Worm (Caenorhabditis elegans) whole organism, midembryonic: ENCODE results near the gene W07G1.7.

Source experiments
- T22C8.4 ChIP-seq: fragments of 200-800 bp; sonication (Bioruptor generic); IDR thresholded peaks from 2 replicates; pipeline ENCODE4 v1.3.6; 2022; ENCODE audit warnings: missing genetic modification characterization, missing compliant biosample characterization
- cog-1 ChIP-seq: sonication (generic microtip); optimal IDR thresholded peaks from 2 replicates; lab custom pipeline; 2016; ENCODE audit warnings: missing genetic modification characterization, missing compliant biosample characterization
- flt-1 ChIP-seq: fragments of 200-800 bp; sonication (Bioruptor generic); IDR thresholded peaks from 2 replicates; pipeline ENCODE4 v1.3.6; 2022; ENCODE audit warnings: missing genetic modification characterization, missing compliant biosample characterization
- klf-2 ChIP-seq: fragments of 200-800 bp; sonication (Bioruptor generic); conservative IDR thresholded peaks from 2 replicates; pipeline ENCODE4 v1.3.6; 2022; ENCODE audit warnings: missing genetic modification reagents, missing genetic modification characterization, missing compliant biosample characterization
- med-1 ChIP-seq: sonication (generic microtip); optimal IDR thresholded peaks from 2 replicates; lab custom pipeline; 2017; ENCODE audit warnings: missing genetic modification characterization, mild to moderate bottlenecking, missing compliant biosample characterization, antibody characterized with exemption, missing genetic modification reagents; ENCODE audit not compliant: insufficient read depth
- ref-1 ChIP-seq: fragments of 200-800 bp; sonication (Bioruptor generic); conservative IDR thresholded peaks from 2 replicates; pipeline ENCODE4 v1.3.6; 2022; ENCODE audit warnings: missing genetic modification reagents, missing genetic modification characterization, missing compliant biosample characterization
- tab-1 ChIP-seq: fragments of 200-800 bp; sonication (Bioruptor generic); IDR thresholded peaks from 2 replicates; pipeline ENCODE4 v1.3.6; 2022; ENCODE audit warnings: missing genetic modification characterization, missing compliant biosample characterization
- ztf-23 ChIP-seq: fragments of 200-800 bp; sonication (Bioruptor generic); IDR thresholded peaks from 2 replicates; pipeline ENCODE4 v1.3.6; 2022; ENCODE audit warnings: missing genetic modification reagents, missing genetic modification characterization, missing compliant biosample characterization
- ztf-29 ChIP-seq: fragments of 200-800 bp; sonication (Bioruptor generic); IDR thresholded peaks from 2 replicates; pipeline ENCODE4 v1.3.6; 2022; ENCODE audit warnings: missing genetic modification reagents, missing genetic modification characterization, missing compliant biosample characterization

Gene W07G1.7

ce11 chrII:13951986-13952385, 14.2 kb downstream of the W07G1.7 start:
- TF ChIP-seq T22C8.4 (GFP tag; lab: Robert Waterston, UW): no peak

- TF ChIP-seq med-1 (GFP tag; lab: Kevin White, UChicago) (no peak), T22C8.4 (GFP tag; lab: Robert Waterston, UW) (no peak), ref-1 (GFP tag; lab: Robert Waterston, UW) (no peak), flt-1 (GFP tag; lab: Robert Waterston, UW) (no peak), cog-1 (tag; lab: Kevin White, UChicago) (no peak), tab-1 (GFP tag; lab: Robert Waterston, UW) (no peak), ztf-29 (GFP tag; lab: Robert Waterston, UW) (no peak), klf-2 (GFP tag; lab: Robert Waterston, UW) (no peak), ztf-23 (no peak)
Measured at ce11 chrII:13949290-13949689, 16.9 kb downstream of the W07G1.7 start, which contains the start of gene sre-44. sre-44 (plus strand) TSS chrII:13949590.

DNA sequence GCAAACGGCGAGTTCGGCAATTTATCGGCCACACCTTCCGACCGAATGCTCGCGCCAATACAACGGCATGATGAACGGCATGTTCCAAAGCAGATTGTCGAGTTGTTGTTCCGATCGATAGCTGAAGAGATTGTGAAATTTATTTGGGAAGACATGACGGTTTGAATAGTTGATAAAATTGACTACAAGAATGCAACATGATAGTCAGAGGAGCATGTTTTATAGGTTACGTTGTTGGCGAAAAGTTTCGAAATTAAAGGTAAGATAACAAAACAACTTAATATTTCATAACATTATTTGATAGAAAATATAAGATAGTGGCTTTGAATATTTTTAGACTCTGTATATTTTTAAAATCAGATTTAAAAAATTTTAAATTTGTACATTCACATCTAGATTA, 20.6 kb downstream of the W07G1.7 start:
- TF ChIP-seq tab-1 (GFP tag; lab: Robert Waterston, UW) (no peak), med-1 (GFP tag; lab: Kevin White, UChicago) (no peak), flt-1 (GFP tag; lab: Robert Waterston, UW) (no peak)

DNA sequence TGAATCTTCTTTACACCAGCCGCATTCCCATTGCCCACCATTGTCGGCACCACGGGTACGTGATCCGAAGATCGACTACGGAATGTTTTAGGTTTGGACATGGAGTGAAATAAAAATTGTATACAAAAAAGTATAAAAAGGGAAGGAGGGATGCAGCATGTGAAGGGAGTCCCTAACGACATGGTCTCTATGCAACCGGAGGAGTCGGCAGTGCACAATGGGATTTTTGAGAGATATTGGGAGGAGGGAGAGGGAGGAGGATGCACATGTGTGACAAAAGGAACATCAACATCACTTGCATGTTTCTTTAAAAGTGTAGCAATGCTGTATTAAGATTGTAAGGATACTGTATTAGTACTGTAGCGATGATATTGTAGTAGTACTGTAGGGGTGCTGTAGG, 26.6 kb downstream of the W07G1.7 start, which contains the start of gene W07G1.1:
TSS of gene W07G1.1 (minus strand) at position 101 of the 400 bp plus-strand sequence.
- no peak for TF ChIP-seq med-1 (GFP tag; lab: Kevin White, UChicago)
- no peak for TF ChIP-seq flt-1 (GFP tag; lab: Robert Waterston, UW)
- TF ChIP-seq tab-1 (GFP tag; lab: Robert Waterston, UW): no peak
- no peak for TF ChIP-seq cog-1 (tag; lab: Kevin White, UChicago)
- TF ChIP-seq T22C8.4 (GFP tag; lab: Robert Waterston, UW): no peak
- no peak for TF ChIP-seq ztf-29 (GFP tag; lab: Robert Waterston, UW)
- no peak for TF ChIP-seq ref-1 (GFP tag; lab: Robert Waterston, UW)
- TF ChIP-seq klf-2 (GFP tag; lab: Robert Waterston, UW): no peak
- TF ChIP-seq ztf-23: no peak

DNA sequence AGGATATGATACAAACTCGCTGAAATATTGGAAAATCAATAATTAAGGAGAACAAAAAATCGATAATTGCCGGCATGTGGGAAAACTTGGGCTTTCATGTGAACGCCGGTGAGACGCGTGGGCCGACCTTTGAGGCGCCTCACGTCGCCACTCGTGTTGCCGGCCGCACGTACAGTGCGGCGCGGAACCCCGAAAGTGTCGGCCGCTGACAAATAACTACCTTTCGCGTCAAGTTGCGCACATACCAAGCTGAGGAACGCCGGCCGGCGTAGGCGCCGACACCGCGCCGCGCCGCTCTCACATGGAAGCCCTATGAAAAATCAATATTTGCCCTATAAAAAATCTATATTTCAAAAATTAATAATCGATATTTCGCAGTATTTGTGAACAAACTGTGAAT, 27.9 kb downstream of the W07G1.7 start:
- TF ChIP-seq ztf-29 (GFP tag; lab: Robert Waterston, UW) (no peak), klf-2 (GFP tag; lab: Robert Waterston, UW) (no peak), T22C8.4 (GFP tag; lab: Robert Waterston, UW) (0 out of 2 replicates have a peak, but pooled peaks have one; percentile 31), flt-1 (GFP tag; lab: Robert Waterston, UW) (no peak)

DNA sequence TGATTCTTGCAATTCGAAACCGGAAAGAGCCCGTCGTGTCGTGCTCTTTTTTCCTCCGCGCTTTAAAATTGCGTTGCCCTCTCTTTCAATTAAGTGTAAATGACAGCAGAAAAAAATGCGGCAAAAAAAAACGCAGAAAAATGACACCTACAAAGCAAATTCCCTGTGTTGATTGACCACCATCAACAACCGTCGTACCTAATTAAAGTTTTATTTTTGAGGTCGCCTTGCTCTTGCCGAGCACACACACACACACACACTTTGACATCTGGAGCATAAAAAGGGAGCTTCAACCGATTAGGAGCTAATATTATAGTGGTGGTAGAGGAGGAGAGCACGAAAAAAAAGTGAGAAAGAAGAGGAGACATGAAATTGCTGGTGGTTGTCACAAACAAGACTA, 30.2 kb downstream of the W07G1.7 start:
- no peak for TF ChIP-seq cog-1 (tag; lab: Kevin White, UChicago)
- no peak for TF ChIP-seq ref-1 (GFP tag; lab: Robert Waterston, UW)
- TF ChIP-seq klf-2 (GFP tag; lab: Robert Waterston, UW): no peak

ce11 chrII:13933534-13933933, 32.6 kb downstream of the W07G1.7 start:
- no peak for TF ChIP-seq klf-2 (GFP tag; lab: Robert Waterston, UW)
- TF ChIP-seq tab-1 (GFP tag; lab: Robert Waterston, UW): no peak
- no peak for TF ChIP-seq ztf-29 (GFP tag; lab: Robert Waterston, UW)
- TF ChIP-seq ref-1 (GFP tag; lab: Robert Waterston, UW): no peak
- no peak for TF ChIP-seq ztf-23
- TF ChIP-seq flt-1 (GFP tag; lab: Robert Waterston, UW): no peak
- no peak for TF ChIP-seq T22C8.4 (GFP tag; lab: Robert Waterston, UW)
- TF ChIP-seq cog-1 (tag; lab: Kevin White, UChicago): no peak
- no peak for TF ChIP-seq med-1 (GFP tag; lab: Kevin White, UChicago)

DNA sequence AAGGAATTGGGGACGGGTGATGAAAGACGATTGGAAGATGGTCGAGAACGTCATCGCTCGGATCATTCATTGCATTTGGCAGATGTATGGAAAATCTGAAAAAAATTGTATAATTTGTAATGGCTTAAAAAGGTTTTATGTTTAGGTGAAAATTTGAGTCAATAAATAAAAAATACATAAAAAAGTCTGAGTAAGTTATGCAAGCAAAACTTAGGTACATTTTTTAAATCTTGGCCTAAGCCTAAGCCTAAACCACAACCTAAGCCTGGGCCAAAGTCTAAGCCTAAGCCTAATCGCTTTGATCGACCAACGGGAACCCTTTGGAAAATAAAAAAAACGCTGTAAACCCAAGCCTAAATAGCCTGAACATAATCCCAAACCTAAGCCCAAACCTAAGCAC, 34.2 kb downstream of the W07G1.7 start, which contains the start of gene hot-3:
TSS of gene hot-3 (minus strand) at position 101 of the 400 bp plus-strand sequence.
- TF ChIP-seq tab-1 (GFP tag; lab: Robert Waterston, UW) (no peak), cog-1 (tag; lab: Kevin White, UChicago) (no peak), ztf-23 (no peak), ztf-29 (GFP tag; lab: Robert Waterston, UW) (no peak), klf-2 (GFP tag; lab: Robert Waterston, UW) (no peak), med-1 (GFP tag; lab: Kevin White, UChicago) (no peak)

- TF ChIP-seq ztf-29 (GFP tag; lab: Robert Waterston, UW) (no peak), ztf-23 (no peak), flt-1 (GFP tag; lab: Robert Waterston, UW) (no peak), tab-1 (GFP tag; lab: Robert Waterston, UW) (no peak), T22C8.4 (GFP tag; lab: Robert Waterston, UW) (no peak), klf-2 (GFP tag; lab: Robert Waterston, UW) (no peak), cog-1 (tag; lab: Kevin White, UChicago) (no peak), med-1 (GFP tag; lab: Kevin White, UChicago) (no peak), ref-1 (GFP tag; lab: Robert Waterston, UW) (no peak)
Measured at ce11 chrII:13924909-13925308, 41.2 kb downstream of the W07G1.7 start, which contains the start of gene mltn-5. mltn-5 (plus strand) TSS chrII:13925209.

ce11 chrII:13919100-13919499, 47.0 kb downstream of the W07G1.7 start:
- TF ChIP-seq ztf-23: 0 out of 2 replicates have a peak, but pooled peaks have one; percentile 6
- TF ChIP-seq flt-1 (GFP tag; lab: Robert Waterston, UW): no peak
- TF ChIP-seq cog-1 (tag; lab: Kevin White, UChicago): no peak
- no peak for TF ChIP-seq ref-1 (GFP tag; lab: Robert Waterston, UW)
- no peak for TF ChIP-seq tab-1 (GFP tag; lab: Robert Waterston, UW)
